Fruit fly (Drosophila melanogaster): ENCODE results near the gene CG32485.

The CG32485 gene

dm6 chr3L:3052110-3052871, 2.2 kb downstream of the CG32485 start, which contains the start of gene CG1271 (continued):
- peak; percentile 32 for TF ChIP-seq Lhr (GFP tag; optimal IDR thresholded peaks at IDR 0.05)
- TF ChIP-seq CG32772 (GFP tag; IDR thresholded peaks at IDR 0.05), result no peak
- no peak for TF ChIP-seq H15 (GFP tag; IDR thresholded peaks at IDR 0.05)
- TF ChIP-seq CG9817 (tag; optimal IDR thresholded peaks at IDR 0.05), result peak; percentile 45
- TF ChIP-seq gce (GFP tag; IDR thresholded peaks at IDR 0.05), result no peak
- peak; percentile 46 for TF ChIP-seq CG12236 (GFP tag; optimal IDR thresholded peaks at IDR 0.05)
- TF ChIP-seq CG7745 (tag; optimal IDR thresholded peaks at IDR 0.05), result no peak
- TF ChIP-seq CG12744 (GFP tag; optimal IDR thresholded peaks at IDR 0.05), result peak; percentile 24
- peak; percentile 86 for TF ChIP-seq CG17186 (GFP tag; optimal IDR thresholded peaks at IDR 0.05)
- TF ChIP-seq Mrtf (GFP tag; IDR thresholded peaks at IDR 0.05), result peak; percentile 55; the same call in 2 of the 3 replicates
- no peak for TF ChIP-seq hb (GFP tag; IDR thresholded peaks at IDR 0.05; ENCODE audit: partially characterized antibody)
- TF ChIP-seq cato (GFP tag; optimal IDR thresholded peaks at IDR 0.05; ENCODE audit: borderline replicate concordance), result peak; percentile 21
- peak; percentile 70 for TF ChIP-seq bcd (GFP tag; optimal IDR thresholded peaks at IDR 0.05)
- peak; percentile 81 for TF ChIP-seq Fer1 (GFP tag; optimal IDR thresholded peaks at IDR 0.05)
- peak; percentile 61 for TF ChIP-seq CG8924 (tag; optimal IDR thresholded peaks at IDR 0.05)
- TF ChIP-seq D19A (tag; optimal IDR thresholded peaks at IDR 0.05), result peak; percentile 28
- TF ChIP-seq dpn (GFP tag; optimal IDR thresholded peaks at IDR 0.05), result peak; percentile 53 to 73
- TF ChIP-seq wdn (GFP tag; IDR thresholded peaks at IDR 0.05), result peak; percentile 15; the same call in 1 of the 2 replicates
- 0 out of 3 replicates have a peak, but pooled peaks have one; percentile 11 for TF ChIP-seq CG14050 (GFP tag; IDR thresholded peaks at IDR 0.05)
- no peak for TF ChIP-seq sr (GFP tag; IDR thresholded peaks at IDR 0.05)
- TF ChIP-seq tll (GFP tag; optimal IDR thresholded peaks at IDR 0.05), result peak; percentile 29 to 81
- TF ChIP-seq tup (GFP tag; optimal IDR thresholded peaks at IDR 0.05), result no peak
- TF ChIP-seq zen (tag; optimal IDR thresholded peaks at IDR 0.05), result peak; percentile 82
- TF ChIP-seq CG12942 (GFP tag; optimal IDR thresholded peaks at IDR 0.05), result peak; percentile 36
- TF ChIP-seq sens (GFP tag), result peak; percentile 85
- peak; percentile 99 for TF ChIP-seq Sry-β (GFP tag; optimal IDR thresholded peaks at IDR 0.05)
- TF ChIP-seq Atf-2 (GFP tag; optimal IDR thresholded peaks at IDR 0.05), result peak; percentile 52
- TF ChIP-seq Camta (GFP tag; optimal IDR thresholded peaks at IDR 0.05), result peak; percentile 43
- TF ChIP-seq mam (GFP tag; optimal IDR thresholded peaks at IDR 0.05), result peak; percentile 73
- TF ChIP-seq Adf1 (GFP tag; IDR thresholded peaks at IDR 0.05), result peak; percentile 27
- peak; percentile 42 for TF ChIP-seq slp2 (GFP tag; optimal IDR thresholded peaks at IDR 0.05)
- TF ChIP-seq dan (GFP tag; IDR thresholded peaks at IDR 0.05), result no peak
- TF ChIP-seq Bteb2 (GFP tag; optimal IDR thresholded peaks at IDR 0.05), result peak; percentile 61
- TF ChIP-seq bab2 (GFP tag; optimal IDR thresholded peaks at IDR 0.05), result peak; percentile 72
- TF ChIP-seq Ets65A (GFP tag), result peak; percentile 96
- no peak for TF ChIP-seq CG2199 (GFP tag; IDR thresholded peaks at IDR 0.05)
- TF ChIP-seq dimm (GFP tag; IDR thresholded peaks at IDR 0.05), result no peak
- TF ChIP-seq gem (tag; optimal IDR thresholded peaks at IDR 0.05), result peak; percentile 80
- TF ChIP-seq ase (GFP tag; IDR thresholded peaks at IDR 0.05), result peak; percentile 56; the same call in 2 of the 3 replicates
- TF ChIP-seq grn (GFP tag; optimal IDR thresholded peaks at IDR 0.05), result peak; percentile 92
- TF ChIP-seq pan (optimal IDR thresholded peaks at IDR 0.05), result no peak
- peak in 1 of 2 experiments; percentile 18 for TF ChIP-seq pan (GFP tag; optimal IDR thresholded peaks at IDR 0.05 in 1 of 2, IDR thresholded peaks at IDR 0.05 in 1 of 2)
- TF ChIP-seq sqz (GFP tag; optimal IDR thresholded peaks at IDR 0.05), result no peak
- no peak for TF ChIP-seq z (GFP tag; IDR thresholded peaks at IDR 0.05)
- no peak for TF ChIP-seq klu (GFP tag; IDR thresholded peaks at IDR 0.05)
- no peak for TF ChIP-seq zen2 (GFP tag; IDR thresholded peaks at IDR 0.05; ENCODE audit: partially characterized antibody)
- peak; percentile 77 for TF ChIP-seq ind (GFP tag; optimal IDR thresholded peaks at IDR 0.05)
- no peak for TF ChIP-seq ewg (GFP tag; optimal IDR thresholded peaks at IDR 0.05)
- peak; percentile 72 for TF ChIP-seq CG10147 (GFP tag; optimal IDR thresholded peaks at IDR 0.05)
- TF ChIP-seq toy (GFP tag; IDR thresholded peaks at IDR 0.05), result no peak

Data from whole organism, embryonic.